Fruit fly (Drosophila melanogaster) whole organism, embryonic: ENCODE data around the gene Kdm3.

Source experiments
- Aef1 ChIP-seq: fragments of 200-800 bp; sonication (Bioruptor generic); IDR thresholded peaks from 3 replicates; pipeline ENCODE4 v1.3.6; 2022; ENCODE audit warnings: missing biosample characterization, missing genetic modification characterization
- Bgb ChIP-seq: fragments of 200-800 bp; sonication (Bioruptor generic); IDR thresholded peaks from 2 replicates; pipeline ENCODE4 v1.3.6; 2022; ENCODE audit warnings: missing biosample characterization, missing genetic modification characterization; ENCODE audit not compliant: partially characterized antibody
- CG10209 ChIP-seq: fragments of 200-800 bp; sonication (Bioruptor generic); optimal IDR thresholded peaks from 3 replicates; lab custom pipeline; 2017; ENCODE audit warnings: missing biosample characterization, mild to moderate bottlenecking, missing genetic modification characterization, missing genetic modification reagents
- CG10274 ChIP-seq: fragments of 200-800 bp; sonication (Bioruptor generic); optimal IDR thresholded peaks from 3 replicates; lab custom pipeline; 2017; ENCODE audit warnings: missing biosample characterization, mild to moderate bottlenecking, missing genetic modification characterization
- CG10321 ChIP-seq: fragments of 200-800 bp; sonication (Bioruptor generic); IDR thresholded peaks from 2 replicates; pipeline ENCODE4 v1.3.6; 2022; ENCODE audit warnings: missing biosample characterization, missing genetic modification characterization
- CG12104 ChIP-seq: fragments of 200-800 bp; sonication (Bioruptor generic); optimal IDR thresholded peaks from 3 replicates; lab custom pipeline; 2016; ENCODE audit warnings: missing biosample characterization, missing genetic modification characterization
- CG18011 ChIP-seq: fragments of 200-800 bp; sonication (Bioruptor generic); optimal IDR thresholded peaks from 2 replicates; lab custom pipeline; 2017; ENCODE audit warnings: missing biosample characterization, missing genetic modification characterization, mild to moderate bottlenecking, moderate library complexity, missing genotype
- CG18262 ChIP-seq: fragments of 200-800 bp; optimal IDR thresholded peaks from 3 replicates; lab custom pipeline; 2019; ENCODE audit warnings: missing biosample characterization, mild to moderate bottlenecking, missing genetic modification characterization, moderate library complexity
- CG2116 ChIP-seq: fragments of 200-800 bp; sonication (Bioruptor generic); optimal IDR thresholded peaks from 3 replicates; lab custom pipeline; 2018; ENCODE audit warnings: missing biosample characterization, mild to moderate bottlenecking, missing genetic modification characterization
- CG31388 ChIP-seq: fragments of 200-800 bp; sonication (Bioruptor generic); optimal IDR thresholded peaks from 2 replicates; lab custom pipeline; 2016; ENCODE audit warnings: missing biosample characterization, missing genetic modification characterization
- CG32767 ChIP-seq: fragments of 200-800 bp; sonication (Bioruptor generic); IDR thresholded peaks from 2 replicates; pipeline ENCODE4 v1.3.6; 2022; ENCODE audit warnings: missing biosample characterization, missing genetic modification characterization
- CG3726 ChIP-seq: fragments of 200-800 bp; sonication (Bioruptor generic); IDR thresholded peaks from 3 replicates; pipeline ENCODE4, ENCODE4 v1.3.6; 2022; ENCODE audit warnings: missing biosample characterization, missing genetic modification characterization
- CG4404 ChIP-seq: fragments of 200-800 bp; sonication (Bioruptor generic); IDR thresholded peaks from 2 replicates; pipeline ENCODE4 v1.3.6; 2022; ENCODE audit warnings: missing biosample characterization, missing genetic modification characterization
- CG6791 ChIP-seq: fragments of 200-800 bp; sonication (Bioruptor generic); IDR thresholded peaks from 3 replicates; pipeline ENCODE4 v1.3.6; 2022; ENCODE audit warnings: missing biosample characterization, missing genetic modification characterization; ENCODE audit not compliant: partially characterized antibody
- CkIIα-i1 ChIP-seq: fragments of 200-800 bp; sonication (Bioruptor generic); IDR thresholded peaks from 2 replicates; pipeline ENCODE4 v1.3.6; 2022; ENCODE audit warnings: missing biosample characterization, missing genetic modification characterization
- Dek ChIP-seq: fragments of 200-800 bp; sonication (Bioruptor generic); optimal IDR thresholded peaks from 3 replicates; lab custom pipeline; 2019; ENCODE audit warnings: missing biosample characterization, mild to moderate bottlenecking, missing genetic modification characterization, moderate library complexity
- Dip3 ChIP-seq: fragments of 200-800 bp; sonication (Bioruptor generic); optimal IDR thresholded peaks from 3 replicates; lab custom pipeline; 2016; ENCODE audit warnings: missing biosample characterization, missing genetic modification characterization
- Drgx ChIP-seq: fragments of 200-800 bp; sonication (Bioruptor generic); IDR thresholded peaks from 2 replicates; pipeline ENCODE4 v1.3.6; 2022; ENCODE audit warnings: missing biosample characterization, missing genetic modification characterization
- ERR ChIP-seq: fragments of 200-800 bp; sonication (Bioruptor generic); optimal IDR thresholded peaks from 2 replicates; lab custom pipeline; 2016; ENCODE audit warnings: missing biosample characterization, missing genetic modification characterization
- Lim3 ChIP-seq: fragments of 200-800 bp; sonication (Bioruptor generic); IDR thresholded peaks from 2 replicates; pipeline ENCODE4 v1.3.6; 2022; ENCODE audit warnings: missing biosample characterization, missing genetic modification characterization
- MESR4 ChIP-seq: fragments of 200-800 bp; sonication (Bioruptor generic); optimal IDR thresholded peaks from 2 replicates; lab custom pipeline; 2018; ENCODE audit warnings: missing biosample characterization, mild to moderate bottlenecking, missing genetic modification characterization, moderate library complexity
- Med ChIP-seq: fragments of 200-800 bp; sonication (Bioruptor generic); peaks from one replicate; lab custom pipeline; 2016; ENCODE audit warnings: missing biosample characterization, missing genetic modification characterization, mild to moderate bottlenecking, inconsistent platforms, moderate library complexity
- Nf-YB ChIP-seq: fragments of 200-800 bp; sonication (Bioruptor generic); optimal IDR thresholded peaks from 3 replicates; lab custom pipeline; 2019; ENCODE audit warnings: missing biosample characterization, mild to moderate bottlenecking, missing genetic modification characterization, moderate library complexity
- Rx ChIP-seq: fragments of 200-800 bp; sonication (Bioruptor generic); IDR thresholded peaks from 2 replicates; pipeline ENCODE4 v1.3.6; 2022; ENCODE audit warnings: missing biosample characterization, missing genetic modification characterization
- Side ChIP-seq: fragments of 200-800 bp; sonication (Bioruptor generic); optimal IDR thresholded peaks from 2 replicates; lab custom pipeline; 2016; ENCODE audit warnings: missing biosample characterization, missing genetic modification characterization
- Spps ChIP-seq: fragments of 200-800 bp; sonication (Bioruptor generic); optimal IDR thresholded peaks from 2 replicates; lab custom pipeline; 2018; ENCODE audit warnings: missing biosample characterization, mild to moderate bottlenecking, missing genetic modification characterization
- Sry-β ChIP-seq: fragments of 200-800 bp; sonication (Bioruptor generic); optimal IDR thresholded peaks from 2 replicates; lab custom pipeline; 2018; ENCODE audit warnings: missing biosample characterization, mild to moderate bottlenecking, missing genetic modification characterization, moderate library complexity
- Sry-δ ChIP-seq: fragments of 200-800 bp; sonication (Bioruptor generic); optimal IDR thresholded peaks from 2 replicates; lab custom pipeline; 2016; ENCODE audit warnings: missing biosample characterization, missing genetic modification characterization
- Xbp1 ChIP-seq: fragments of 200-800 bp; sonication (Bioruptor generic); optimal IDR thresholded peaks from 3 replicates; lab custom pipeline; 2016; ENCODE audit warnings: missing biosample characterization, mild to moderate bottlenecking, missing genetic modification characterization
- YL-1 ChIP-seq: fragments of 200-800 bp; sonication (Bioruptor generic); optimal IDR thresholded peaks from 3 replicates; lab custom pipeline; 2017; ENCODE audit warnings: missing biosample characterization, mild to moderate bottlenecking, missing genetic modification characterization
- aop ChIP-seq: fragments of 200-800 bp; sonication (Bioruptor generic); IDR thresholded peaks from 2 replicates; pipeline ENCODE4 v1.3.6; 2022; ENCODE audit warnings: missing biosample characterization, missing genetic modification characterization
- ash1 ChIP-seq: fragments of 200-800 bp; sonication (Bioruptor generic); optimal IDR thresholded peaks from 2 replicates; lab custom pipeline; 2018; ENCODE audit warnings: missing biosample characterization, mild to moderate bottlenecking, missing genetic modification characterization
- chif ChIP-seq, 2 experiments: fragments of 200-800 bp; sonication (Bioruptor generic); optimal IDR thresholded peaks; 3 replicates each; lab custom pipeline; 2016; ENCODE audit warnings: missing biosample characterization in 2 of 2, missing genetic modification characterization in 2 of 2
- en ChIP-seq: fragments of 200-800 bp; sonication (Bioruptor generic); optimal IDR thresholded peaks from 2 replicates; lab custom pipeline; 2016; ENCODE audit warnings: missing biosample characterization, missing genetic modification characterization
- grn ChIP-seq: fragments of 200-800 bp; sonication (Bioruptor generic); optimal IDR thresholded peaks from 3 replicates; lab custom pipeline; 2017; ENCODE audit warnings: missing biosample characterization, missing genetic modification characterization
- gt ChIP-seq: fragments of 200-800 bp; sonication (Bioruptor generic); IDR thresholded peaks from 2 replicates; pipeline ENCODE4 v1.3.6; 2022; ENCODE audit warnings: missing biosample characterization, missing genetic modification characterization
- hb ChIP-seq: fragments of 200-800 bp; sonication (Bioruptor generic); IDR thresholded peaks from 3 replicates; pipeline ENCODE4 v1.3.6; 2022; ENCODE audit warnings: missing biosample characterization, missing genetic modification characterization; ENCODE audit not compliant: partially characterized antibody
- kay ChIP-seq: fragments of 200-800 bp; sonication (Bioruptor generic); optimal IDR thresholded peaks from 2 replicates; lab custom pipeline; 2016; ENCODE audit warnings: missing biosample characterization, missing genetic modification characterization
- lab ChIP-seq: fragments of 200-800 bp; sonication (Bioruptor generic); optimal IDR thresholded peaks from 3 replicates; lab custom pipeline; 2017; ENCODE audit warnings: missing biosample characterization, missing genetic modification characterization, mild to moderate bottlenecking, moderate library complexity, missing genetic modification reagents
- mld ChIP-seq: fragments of 200-800 bp; sonication (Bioruptor generic); IDR thresholded peaks from 3 replicates; pipeline ENCODE4 v1.3.6; 2022; ENCODE audit warnings: missing biosample characterization, missing genetic modification characterization; ENCODE audit not compliant: partially characterized antibody
- pan ChIP-seq, 4 experiments: fragments of >200 bp in 3 of 4; fragments of 200-800 bp in 1 of 4; sonication (Bioruptor generic) in 1 of 4; optimal IDR thresholded peaks in 3 of 4; IDR thresholded peaks in 1 of 4; 2 replicates each; pipeline versions ENCODE4 v1.3.6 to Lab custom; 2017 to 2022; ENCODE audit warnings: missing biosample characterization in 2 of 4, missing genetic modification characterization in 2 of 4, mixed read lengths in 1 of 4
- pb ChIP-seq: fragments of 200-800 bp; sonication (Bioruptor generic); optimal IDR thresholded peaks from 3 replicates; lab custom pipeline; 2016; ENCODE audit warnings: missing biosample characterization, missing genetic modification characterization
- pho ChIP-seq: fragments of 200-800 bp; sonication (Bioruptor generic); optimal IDR thresholded peaks from 2 replicates; lab custom pipeline; 2016; ENCODE audit warnings: missing biosample characterization, missing genetic modification characterization
- slbo ChIP-seq: fragments of 200-800 bp; sonication (Bioruptor generic); IDR thresholded peaks from 2 replicates; pipeline ENCODE4 v1.3.6; 2022; ENCODE audit warnings: missing biosample characterization, missing genetic modification characterization
- slp2 ChIP-seq: fragments of 200-800 bp; sonication (Bioruptor generic); optimal IDR thresholded peaks from 2 replicates; lab custom pipeline; 2016; ENCODE audit warnings: missing biosample characterization, missing genetic modification characterization
- sqz ChIP-seq: fragments of 200-800 bp; sonication (Bioruptor generic); optimal IDR thresholded peaks from 3 replicates; lab custom pipeline; 2018; ENCODE audit warnings: missing biosample characterization, mild to moderate bottlenecking, missing genetic modification characterization
- unc-4 ChIP-seq: fragments of 200-800 bp; sonication (Bioruptor generic); IDR thresholded peaks from 2 replicates; pipeline ENCODE4 v1.3.6; 2022; ENCODE audit warnings: missing biosample characterization, missing genetic modification characterization; ENCODE audit not compliant: partially characterized antibody
- z ChIP-seq: fragments of 200-800 bp; sonication (Bioruptor generic); IDR thresholded peaks from 3 replicates; pipeline ENCODE4 v1.3.6; 2022; ENCODE audit warnings: missing biosample characterization, missing genetic modification characterization

Gene Kdm3

DNA sequence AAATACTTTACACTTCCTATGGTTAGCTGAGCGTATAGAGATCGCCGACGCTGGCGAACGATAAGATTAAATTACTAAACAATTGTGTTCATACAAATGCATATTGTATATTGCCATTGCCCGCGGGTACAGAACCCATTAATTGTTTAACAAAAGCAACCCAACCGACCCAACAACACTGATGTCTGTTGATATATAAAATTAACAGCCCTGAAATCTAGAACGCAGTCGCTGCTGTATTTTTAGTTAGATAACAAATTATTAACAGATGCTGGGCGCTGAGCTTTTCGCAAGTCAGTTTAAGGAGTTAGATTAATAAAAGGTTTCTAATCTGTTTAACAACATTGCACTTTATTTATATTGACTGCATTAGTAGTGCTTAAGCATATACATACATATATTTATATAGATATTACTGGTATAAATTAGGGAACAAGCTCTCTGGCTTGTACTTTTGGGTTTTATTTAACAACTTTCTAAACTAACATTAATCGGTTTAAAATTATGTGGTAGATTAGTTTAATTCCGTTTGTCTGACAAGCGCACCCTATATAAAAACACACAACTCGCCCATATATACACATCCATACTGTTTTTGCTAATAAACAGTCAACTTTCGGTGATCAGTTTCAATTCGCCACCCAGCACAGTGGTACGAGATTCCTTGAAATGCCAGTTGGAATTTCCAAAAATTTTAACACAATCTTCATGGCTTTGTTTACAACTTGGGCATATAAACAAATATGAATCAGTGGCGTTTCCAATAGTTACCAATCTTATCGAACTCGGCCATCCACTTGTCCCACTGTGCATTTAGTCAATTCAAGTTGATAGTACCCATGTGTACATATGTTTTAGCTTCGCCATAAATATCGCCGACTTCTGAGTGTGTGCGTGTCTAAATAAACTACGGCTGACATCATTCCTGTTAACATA lies 12.4 kb downstream of the Kdm3 start (continued):
- TF ChIP-seq gt (GFP tag; lab: Robert Waterston, UW) (no peak), CkIIα-i1 (peak; percentile 66), Xbp1 (GFP tag; lab: Kevin White, UChicago) (peak; percentile 78), Lim3 (no peak), chif (GFP tag; optimal IDR thresholded peaks at IDR 0.05; lab: Kevin White, UChicago) (peak; percentile 72 to 94), MESR4 (peak; percentile 10), Nf-YB (peak; percentile 24), Dip3 (GFP tag; lab: Kevin White, UChicago) (peak; percentile 86), Dek (tag; lab: Kevin White, UChicago) (peak; percentile 83), CG32767 (GFP tag; lab: Robert Waterston, UW) (peak; percentile 73), Spps (tag; lab: Kevin White, UChicago) (peak; percentile 57), kay (GFP tag; lab: Kevin White, UChicago) (peak; percentile 86), Bgb (GFP tag; lab: Robert Waterston, UW) (peak; percentile 39; the same call in 1 of the 2 replicates), ERR (GFP tag; lab: Kevin White, UChicago) (peak; percentile 91), Aef1 (GFP tag; lab: Robert Waterston, UW) (peak; percentile 92), CG6791 (GFP tag; lab: Robert Waterston, UW) (no peak), slp2 (GFP tag; lab: Kevin White, UChicago) (peak; percentile 74), unc-4 (GFP tag; lab: Robert Waterston, UW) (no peak), z (GFP tag; lab: Robert Waterston, UW) (no peak), CG10274 (GFP tag; lab: Kevin White, UChicago) (peak; percentile 79), mld (GFP tag; lab: Robert Waterston, UW) (no peak), Rx (GFP tag; lab: Robert Waterston, UW) (peak; percentile 81), ash1 (peak; percentile 75), CG18011 (GFP tag; lab: Kevin White, UChicago) (peak; percentile 68), CG4404 (GFP tag; lab: Robert Waterston, UW) (peak; percentile 70), en (GFP tag; lab: Kevin White, UChicago) (peak; percentile 70), Med (GFP tag; lab: Kevin White, UChicago) (peak; percentile 100), sqz (GFP tag; lab: Kevin White, UChicago) (no peak), Side (GFP tag; lab: Kevin White, UChicago) (peak; percentile 92), pan (optimal IDR thresholded peaks at IDR 0.05; lab: Kevin White, UChicago) (no peak), pan (GFP tag; optimal IDR thresholded peaks at IDR 0.05 in 1 of 2, IDR thresholded peaks at IDR 0.05 in 1 of 2) (peak in 1 of 2 experiments; percentile 94), lab (GFP tag; lab: Kevin White, UChicago) (peak; percentile 98), YL-1 (GFP tag; lab: Kevin White, UChicago) (no peak), CG18262 (tag; lab: Kevin White, UChicago) (peak; percentile 78), CG2116 (GFP tag; lab: Kevin White, UChicago) (peak; percentile 25), CG10209 (GFP tag; lab: Kevin White, UChicago) (peak; percentile 73), CG12104 (GFP tag; lab: Kevin White, UChicago) (peak; percentile 76), slbo (peak; percentile 93), Drgx (GFP tag; lab: Robert Waterston, UW) (peak; percentile 96), CG3726 (GFP tag; lab: Robert Waterston, UW) (peak; percentile 86), grn (GFP tag; lab: Kevin White, UChicago) (peak; percentile 70), Sry-β (GFP tag; lab: Kevin White, UChicago) (no peak), hb (GFP tag; lab: Robert Waterston, UW) (no peak), CG10321 (GFP tag; lab: Robert Waterston, UW) (peak; percentile 59), CG31388 (GFP tag; lab: Kevin White, UChicago) (peak; percentile 18), Sry-δ (GFP tag; lab: Kevin White, UChicago) (peak; percentile 58), aop (GFP tag; lab: Robert Waterston, UW) (0 out of 2 replicates have a peak, but pooled peaks have one; percentile 24), pho (GFP tag; lab: Kevin White, UChicago) (peak; percentile 87), pb (peak; percentile 88)
